Fruit fly (Drosophila melanogaster) whole organism, embryonic: ENCODE measurements around the gene CG3251.

Source experiments
- CG1024 ChIP-seq: fragments of 200-800 bp; sonication (Bioruptor generic); IDR thresholded peaks from 2 replicates; pipeline ENCODE4 v1.3.6; 2022; ENCODE audit warnings: missing biosample characterization, missing genetic modification characterization
- CG14860 ChIP-seq: fragments of 200-800 bp; sonication (Bioruptor generic); IDR thresholded peaks from 3 replicates; pipeline ENCODE4 v1.3.6; 2022; ENCODE audit warnings: missing biosample characterization, missing genetic modification characterization; ENCODE audit not compliant: partially characterized antibody
- CG15269 ChIP-seq: fragments of 200-800 bp; sonication (Bioruptor generic); optimal IDR thresholded peaks from 2 replicates; lab custom pipeline; 2018; ENCODE audit warnings: missing biosample characterization, mild to moderate bottlenecking, missing genetic modification characterization, moderate library complexity
- pb ChIP-seq: fragments of 200-800 bp; sonication (Bioruptor generic); optimal IDR thresholded peaks from 3 replicates; lab custom pipeline; 2016; ENCODE audit warnings: missing biosample characterization, missing genetic modification characterization

DNA sequence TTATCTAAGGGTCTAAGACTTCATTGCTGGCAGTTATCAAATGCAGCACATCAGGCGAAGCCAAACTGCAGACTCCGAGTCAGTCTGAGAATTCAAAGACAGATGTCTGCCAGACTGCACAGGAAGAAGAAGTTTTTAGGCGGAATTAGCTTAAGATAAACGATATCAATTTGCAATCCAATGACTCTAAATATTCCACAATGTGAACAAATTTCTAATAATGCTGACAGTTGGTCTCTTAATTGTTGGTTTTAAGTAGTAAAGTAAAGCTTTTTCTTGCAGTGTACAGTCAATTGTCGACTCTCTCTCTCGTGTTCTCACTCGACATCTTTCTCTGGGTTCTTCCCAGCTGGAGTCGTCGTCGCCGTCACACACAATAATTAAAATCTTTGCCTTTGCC is 41.7 kb downstream of the CG3251 start:
- TF ChIP-seq pb (GFP tag; lab: Kevin White, UChicago), result no peak
- TF ChIP-seq CG15269 (tag; lab: Kevin White, UChicago), result no peak
- no peak for TF ChIP-seq CG1024 (GFP tag; lab: Robert Waterston, UW)
- TF ChIP-seq CG14860, result no peak
